Worm (Caenorhabditis elegans): ENCODE results near the gene pho-13.

DNA sequence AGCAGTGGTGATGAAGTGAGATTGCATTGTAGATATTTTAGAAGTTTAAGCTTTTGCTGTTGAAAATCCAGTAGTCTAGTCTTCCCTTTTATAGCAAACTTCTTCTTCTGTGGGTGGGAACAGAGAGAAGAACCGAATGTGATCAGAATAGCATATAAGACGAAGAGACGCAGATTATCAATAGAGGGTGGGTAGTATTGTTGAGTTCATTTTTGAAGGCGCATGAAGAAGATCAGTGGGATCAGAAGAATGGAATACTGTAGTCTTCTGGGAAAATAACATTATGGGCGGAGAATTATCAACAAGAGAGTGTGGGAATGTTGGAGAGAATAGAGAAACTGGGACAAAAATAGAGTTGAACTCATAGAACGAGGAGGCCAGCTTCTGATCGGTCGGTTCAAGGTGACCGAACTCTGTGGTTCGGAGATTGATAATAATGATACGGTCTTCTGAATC lies 14.3 kb upstream of the pho-13 start, which contains the start of gene F46C5.1:
- TF ChIP-seq egl-27 (tag; optimal IDR thresholded peaks at IDR 0.05) (no peak), nhr-28 (tag; optimal IDR thresholded peaks at IDR 0.05) (no peak), daf-12 (tag; optimal IDR thresholded peaks at IDR 0.05) (no peak), fkh-10 (GFP tag; optimal IDR thresholded peaks at IDR 0.05) (no peak), skn-1 (tag; optimal IDR thresholded peaks at IDR 0.05) (no peak), lin-39 (tag; optimal IDR thresholded peaks at IDR 0.05) (no peak), fos-1 (tag; optimal IDR thresholded peaks at IDR 0.05) (no peak), lin-15B (tag; optimal IDR thresholded peaks at IDR 0.05) (no peak), unc-62 (GFP tag; optimal IDR thresholded peaks at IDR 0.05) (no peak), lsy-12 (tag; optimal IDR thresholded peaks at IDR 0.05) (no peak), zag-1 (tag; optimal IDR thresholded peaks at IDR 0.05) (no peak)
